Worm (Caenorhabditis elegans): ENCODE data around the gene C18G1.8.

ce11 chrV:4785333-4785852 is 19.0 kb upstream of the C18G1.8 start, which contains the start of the genes Y60C6A.2 and Y60C6A.3:
- TF ChIP-seq ctbp-1 (GFP tag; IDR thresholded peaks at IDR 0.05), result no peak
- TF ChIP-seq zag-1 (tag; optimal IDR thresholded peaks at IDR 0.05), result no peak
- TF ChIP-seq unc-130 (GFP tag; optimal IDR thresholded peaks at IDR 0.05), result no peak
- TF ChIP-seq skn-1 (tag; optimal IDR thresholded peaks at IDR 0.05), result no peak
- no peak for TF ChIP-seq D1046.2 (GFP tag; IDR thresholded peaks at IDR 0.05)
- no peak for TF ChIP-seq nhr-111 (GFP tag; optimal IDR thresholded peaks at IDR 0.05)
- no peak for TF ChIP-seq R02D3.7 (tag; optimal IDR thresholded peaks at IDR 0.05)
- TF ChIP-seq zip-11 (GFP tag; IDR thresholded peaks at IDR 0.05), result no peak
- TF ChIP-seq tag-97 (GFP tag; IDR thresholded peaks at IDR 0.05), result no peak
- TF ChIP-seq ama-1 (optimal IDR thresholded peaks at IDR 0.05), result no peak
- TF ChIP-seq nhr-48 (tag; optimal IDR thresholded peaks at IDR 0.05), result no peak

All from whole organism, L4 larva.